Worm (Caenorhabditis elegans) whole organism, late embryonic: ENCODE results near the gene alh-8.

Source experiments
- C08G9.2 ChIP-seq: sonication (generic microtip); optimal IDR thresholded peaks from 2 replicates; lab custom pipeline; 2016; ENCODE audit warnings: mild to moderate bottlenecking, missing genetic modification characterization, moderate library complexity, missing compliant biosample characterization
- ahr-1 ChIP-seq: sonication (generic microtip); optimal IDR thresholded peaks from 2 replicates; lab custom pipeline; 2016; ENCODE audit warnings: missing genetic modification characterization, missing compliant biosample characterization
- ceh-18 ChIP-seq: sonication (generic microtip); optimal IDR thresholded peaks from 2 replicates; lab custom pipeline; 2016; ENCODE audit warnings: missing genetic modification characterization, missing compliant biosample characterization
- ceh-19 ChIP-seq: fragments of 200-800 bp; sonication (Bioruptor generic); optimal IDR thresholded peaks from 2 replicates; lab custom pipeline; 2018; ENCODE audit warnings: mild to moderate bottlenecking, missing genetic modification characterization, missing compliant biosample characterization
- ceh-2 ChIP-seq: sonication (generic microtip); optimal IDR thresholded peaks from 2 replicates; lab custom pipeline; 2016; ENCODE audit warnings: missing genotype, missing genetic modification characterization, missing compliant biosample characterization
- ceh-24 ChIP-seq: sonication (generic microtip); optimal IDR thresholded peaks from 2 replicates; lab custom pipeline; 2016; ENCODE audit warnings: mild to moderate bottlenecking, missing genetic modification characterization, missing compliant biosample characterization
- ceh-30 ChIP-seq: fragments of 150-350 bp; optimal IDR thresholded peaks from 2 replicates; lab custom pipeline; 2014; ENCODE audit warnings: missing biosample characterization, missing genetic modification characterization
- ceh-31 ChIP-seq: sonication (generic microtip); optimal IDR thresholded peaks from 2 replicates; lab custom pipeline; 2016; ENCODE audit warnings: missing genetic modification characterization, missing compliant biosample characterization
- ceh-9 ChIP-seq: sonication (generic microtip); optimal IDR thresholded peaks from 2 replicates; lab custom pipeline; 2016; ENCODE audit warnings: mild to moderate bottlenecking, missing genetic modification characterization, inconsistent platforms, missing compliant biosample characterization
- che-1 ChIP-seq: sonication (generic microtip); optimal IDR thresholded peaks from 2 replicates; lab custom pipeline; 2016; ENCODE audit warnings: mild to moderate bottlenecking, missing genetic modification characterization, missing compliant biosample characterization
- elt-4 ChIP-seq: sonication (generic microtip); optimal IDR thresholded peaks from 2 replicates; lab custom pipeline; 2016; ENCODE audit warnings: missing genetic modification characterization, missing compliant biosample characterization
- ets-4 ChIP-seq: sonication (generic microtip); optimal IDR thresholded peaks from 2 replicates; lab custom pipeline; 2016; ENCODE audit warnings: missing genetic modification characterization, missing compliant biosample characterization
- fax-1 ChIP-seq: sonication (generic microtip); optimal IDR thresholded peaks from 2 replicates; lab custom pipeline; 2016; ENCODE audit warnings: missing genotype, missing genetic modification characterization, missing compliant biosample characterization
- fkh-10 ChIP-seq: fragments of 150-350 bp; optimal IDR thresholded peaks from 2 replicates; lab custom pipeline; 2014; ENCODE audit warnings: missing biosample characterization, missing genetic modification reagents, missing genetic modification characterization
- gmeb-2 ChIP-seq: sonication (generic microtip); optimal IDR thresholded peaks from 2 replicates; lab custom pipeline; 2016; ENCODE audit warnings: missing genetic modification characterization, inconsistent platforms, missing compliant biosample characterization
- hlh-13 ChIP-seq: fragments of 200-800 bp; sonication (Bioruptor generic); optimal IDR thresholded peaks from 2 replicates; lab custom pipeline; 2018; ENCODE audit warnings: mild to moderate bottlenecking, missing genetic modification characterization, missing compliant biosample characterization
- hlh-30 ChIP-seq: sonication (generic microtip); optimal IDR thresholded peaks from 2 replicates; lab custom pipeline; 2017; ENCODE audit warnings: antibody characterized with exemption, missing genetic modification characterization, missing compliant biosample characterization; ENCODE audit not compliant: insufficient read depth
- hlh-6 ChIP-seq: sonication (generic microtip); optimal IDR thresholded peaks from 2 replicates; lab custom pipeline; 2016; ENCODE audit warnings: missing genotype, missing genetic modification characterization, missing compliant biosample characterization
- lim-6 ChIP-seq: sonication (generic microtip); optimal IDR thresholded peaks from 2 replicates; lab custom pipeline; 2016; ENCODE audit warnings: missing genetic modification characterization, missing compliant biosample characterization
- lin-11 ChIP-seq: fragments of 200-800 bp; sonication (Bioruptor generic); optimal IDR thresholded peaks from 2 replicates; lab custom pipeline; 2018; ENCODE audit warnings: mild to moderate bottlenecking, missing genetic modification characterization, missing compliant biosample characterization
- mec-3 ChIP-seq: sonication (generic microtip); optimal IDR thresholded peaks from 2 replicates; lab custom pipeline; 2016; ENCODE audit warnings: borderline replicate concordance, missing genetic modification characterization, missing compliant biosample characterization
- nfya-1 ChIP-seq: sonication (generic microtip); optimal IDR thresholded peaks from 2 replicates; lab custom pipeline; 2017; ENCODE audit warnings: missing genetic modification characterization, mild to moderate bottlenecking, missing compliant biosample characterization, antibody characterized with exemption, moderate library complexity
- nhr-232 ChIP-seq: sonication (generic microtip); optimal IDR thresholded peaks from 2 replicates; lab custom pipeline; 2016; ENCODE audit warnings: missing genetic modification characterization, missing compliant biosample characterization
- npax-4 ChIP-seq: sonication (generic microtip); optimal IDR thresholded peaks from 2 replicates; lab custom pipeline; 2016; ENCODE audit warnings: missing genetic modification characterization, missing compliant biosample characterization
- pat-9 ChIP-seq: fragments of 200-800 bp; sonication (Bioruptor generic); optimal IDR thresholded peaks from 2 replicates; lab custom pipeline; 2018; ENCODE audit warnings: mild to moderate bottlenecking, missing genetic modification characterization, moderate library complexity, missing compliant biosample characterization
- pax-1 ChIP-seq: fragments of 150-350 bp; optimal IDR thresholded peaks from 2 replicates; lab custom pipeline; 2014; ENCODE audit warnings: missing biosample characterization, missing genetic modification characterization
- pros-1 ChIP-seq: fragments of 150-350 bp; optimal IDR thresholded peaks from 2 replicates; lab custom pipeline; 2014; ENCODE audit warnings: missing biosample characterization, missing genetic modification reagents, missing genetic modification characterization
- rnt-1 ChIP-seq: sonication (generic microtip); optimal IDR thresholded peaks from 2 replicates; lab custom pipeline; 2016; ENCODE audit warnings: missing genetic modification characterization, missing compliant biosample characterization
- sox-4 ChIP-seq: sonication (generic microtip); optimal IDR thresholded peaks from 2 replicates; lab custom pipeline; 2017; ENCODE audit warnings: mild to moderate bottlenecking, missing genetic modification characterization, inconsistent platforms, missing compliant biosample characterization
- syd-9 ChIP-seq: sonication (generic microtip); optimal IDR thresholded peaks from 2 replicates; lab custom pipeline; 2016; ENCODE audit warnings: mild to moderate bottlenecking, missing genetic modification characterization, moderate library complexity, missing compliant biosample characterization
- tbx-2 ChIP-seq: sonication (generic microtip); optimal IDR thresholded peaks from 2 replicates; lab custom pipeline; 2016; ENCODE audit warnings: missing genetic modification characterization, missing compliant biosample characterization
- ttx-3 ChIP-seq: sonication (generic microtip); optimal IDR thresholded peaks from 2 replicates; lab custom pipeline; 2016; ENCODE audit warnings: missing genetic modification reagents, missing genetic modification characterization, missing compliant biosample characterization
- unc-42 ChIP-seq: sonication (generic microtip); optimal IDR thresholded peaks from 2 replicates; lab custom pipeline; 2016; ENCODE audit warnings: missing genotype, missing genetic modification characterization, missing compliant biosample characterization
- unc-55 ChIP-seq: sonication (generic microtip); optimal IDR thresholded peaks from 2 replicates; lab custom pipeline; 2017; ENCODE audit warnings: missing biosample characterization, missing genetic modification reagents, missing genetic modification characterization
- unc-86 ChIP-seq: sonication (generic microtip); optimal IDR thresholded peaks from 2 replicates; lab custom pipeline; 2016; ENCODE audit warnings: missing genetic modification characterization, missing compliant biosample characterization

The alh-8 gene

ce11 chrII:11705787-11706186, 23.1 kb upstream of the alh-8 start, which contains the start of gene VF13D12L.3:
Gene VF13D12L.3, plus strand, starts transcription at chrII:11706009.
- no peak for TF ChIP-seq hlh-30 (tag; lab: Kevin White, UChicago)
- TF ChIP-seq unc-42: no peak
- no peak for TF ChIP-seq rnt-1 (tag; lab: Kevin White, UChicago)
- no peak for TF ChIP-seq ceh-2 (tag; lab: Kevin White, UChicago)
- no peak for TF ChIP-seq hlh-13 (GFP tag; lab: Kevin White, UChicago)
- TF ChIP-seq ttx-3: no peak
- TF ChIP-seq nfya-1 (tag; lab: Kevin White, UChicago): no peak
- TF ChIP-seq ceh-31 (tag; lab: Kevin White, UChicago): no peak
- no peak for TF ChIP-seq lim-6 (tag; lab: Kevin White, UChicago)
- no peak for TF ChIP-seq fax-1 (tag; lab: Kevin White, UChicago)

- TF ChIP-seq ceh-24 (no peak), ahr-1 (tag; lab: Kevin White, UChicago) (no peak), ceh-19 (GFP tag; lab: Kevin White, UChicago) (no peak), nhr-232 (tag; lab: Kevin White, UChicago) (no peak), ceh-30 (tag; lab: Kevin White, UChicago) (no peak), pax-1 (tag; lab: Kevin White, UChicago) (no peak), hlh-6 (tag; lab: Kevin White, UChicago) (no peak)
Measured at ce11 chrII:11709464-11709863, 19.4 kb upstream of the alh-8 start, which contains the start of gene fcmt-1. Gene fcmt-1, minus strand, starts transcription at chrII:11709564.

- TF ChIP-seq mec-3 (tag; lab: Kevin White, UChicago) (no peak), ets-4 (tag; lab: Kevin White, UChicago) (no peak), elt-4 (tag; lab: Kevin White, UChicago) (no peak), pat-9 (tag; lab: Kevin White, UChicago) (no peak), hlh-13 (GFP tag; lab: Kevin White, UChicago) (no peak), ceh-2 (tag; lab: Kevin White, UChicago) (no peak), sox-4 (no peak), lin-11 (tag; lab: Kevin White, UChicago) (no peak), fkh-10 (GFP tag; lab: Kevin White, UChicago) (no peak), unc-55 (GFP tag; lab: Kevin White, UChicago) (no peak), unc-86 (tag; lab: Kevin White, UChicago) (no peak), npax-4 (tag; lab: Kevin White, UChicago) (no peak), che-1 (tag; lab: Kevin White, UChicago) (no peak), ceh-9 (tag; lab: Kevin White, UChicago) (no peak)
- TF ChIP-seq, all 69 proteins: peak for 0
Measured at ce11 chrII:11710771-11711170, 18.1 kb upstream of the alh-8 start.

- TF ChIP-seq tbx-2 (tag; lab: Kevin White, UChicago) (no peak), ahr-1 (tag; lab: Kevin White, UChicago) (no peak), pros-1 (tag; lab: Kevin White, UChicago) (no peak), nhr-232 (tag; lab: Kevin White, UChicago) (no peak), syd-9 (tag; lab: Kevin White, UChicago) (no peak), unc-55 (GFP tag; lab: Kevin White, UChicago) (peak; percentile 20), ceh-30 (tag; lab: Kevin White, UChicago) (no peak), gmeb-2 (tag; lab: Kevin White, UChicago) (no peak), C08G9.2 (no peak), ceh-18 (tag; lab: Kevin White, UChicago) (peak; percentile 64)
Measured at ce11 chrII:11713569-11713968, 15.3 kb upstream of the alh-8 start, which contains the start of gene F13D12.10. Gene F13D12.10, plus strand, starts transcription at chrII:11713799.
